Worm (Caenorhabditis elegans) whole organism, late embryonic: ENCODE measurements around the gene F16B3.2.

Source experiments
- Y22D7AL.16 ChIP-seq: sonication (generic microtip); optimal IDR thresholded peaks from 2 replicates; lab custom pipeline; 2016; ENCODE audit warnings: missing genetic modification characterization, missing compliant biosample characterization
- fkh-10 ChIP-seq: fragments of 150-350 bp; optimal IDR thresholded peaks from 2 replicates; lab custom pipeline; 2014; ENCODE audit warnings: missing biosample characterization, missing genetic modification reagents, missing genetic modification characterization
- madf-2 ChIP-seq: sonication (generic microtip); optimal IDR thresholded peaks from 2 replicates; lab custom pipeline; 2017; ENCODE audit warnings: missing genetic modification characterization, missing compliant biosample characterization
- nhr-11 ChIP-seq: fragments of 150-350 bp; optimal IDR thresholded peaks from 2 replicates; lab custom pipeline; 2014; ENCODE audit warnings: missing biosample characterization, missing genetic modification characterization
- pax-1 ChIP-seq: fragments of 150-350 bp; optimal IDR thresholded peaks from 2 replicates; lab custom pipeline; 2014; ENCODE audit warnings: missing biosample characterization, missing genetic modification characterization
- pha-2 ChIP-seq: sonication (generic microtip); optimal IDR thresholded peaks from 2 replicates; lab custom pipeline; 2017; ENCODE audit warnings: mild to moderate bottlenecking, missing genetic modification characterization, missing compliant biosample characterization
- ztf-16 ChIP-seq: sonication (generic microtip); optimal IDR thresholded peaks from 2 replicates; lab custom pipeline; 2017; ENCODE audit warnings: missing genetic modification characterization, missing compliant biosample characterization

DNA sequence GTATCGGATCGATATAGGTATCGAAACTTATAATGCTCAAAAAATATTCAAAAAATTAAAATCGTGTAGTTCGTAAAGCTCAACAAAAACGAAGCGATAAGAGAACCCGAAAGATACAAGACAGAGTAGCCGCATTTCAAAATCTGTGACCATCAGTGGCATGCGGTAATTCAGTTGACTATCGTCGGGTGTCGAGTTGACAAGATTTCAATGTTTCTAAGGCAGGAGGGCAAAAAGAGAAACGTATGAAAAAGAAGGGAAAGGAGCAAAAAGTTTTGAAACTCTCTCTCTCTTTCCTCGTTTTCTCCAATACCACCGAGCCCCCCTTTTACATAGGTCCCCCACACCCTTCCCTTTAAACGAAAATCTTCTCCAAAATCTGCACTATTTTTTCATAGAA lies 6.9 kb downstream of the F16B3.2 start:
- TF ChIP-seq pha-2 (no peak), pax-1 (tag; lab: Kevin White, UChicago) (no peak), madf-2 (tag; lab: Kevin White, UChicago) (no peak), ztf-16 (tag; lab: Kevin White, UChicago) (no peak), Y22D7AL.16 (tag; lab: Kevin White, UChicago) (no peak), fkh-10 (GFP tag; lab: Kevin White, UChicago) (no peak), nhr-11 (no peak)
